Worm (Caenorhabditis elegans) whole organism, young adult: Measurements from ENCODE around the gene T28B11.1.

Source experiments
- B0336.3 ChIP-seq: fragments of 200-800 bp; sonication (Bioruptor generic); IDR thresholded peaks from 2 replicates; pipeline ENCODE4 v1.3.6; 2022; ENCODE audit warnings: missing genetic modification characterization, missing compliant biosample characterization
- C06A6.2 ChIP-seq: fragments of 200-800 bp; sonication (Bioruptor generic); conservative IDR thresholded peaks from 2 replicates; pipeline ENCODE4 v1.3.6; 2022; ENCODE audit warnings: missing genetic modification characterization, missing compliant biosample characterization
- F10E7.11 ChIP-seq: sonication (generic microtip); optimal IDR thresholded peaks from 2 replicates; lab custom pipeline; 2017; ENCODE audit warnings: mild to moderate bottlenecking, missing genetic modification characterization, moderate library complexity, missing compliant biosample characterization
- F22D6.2 ChIP-seq: sonication (generic microtip); optimal IDR thresholded peaks from 2 replicates; lab custom pipeline; 2016; ENCODE audit warnings: mild to moderate bottlenecking, missing genetic modification characterization, missing compliant biosample characterization
- F37B4.10 ChIP-seq: fragments of 200-800 bp; sonication (Bioruptor generic); IDR thresholded peaks from 2 replicates; pipeline ENCODE4 v1.3.6; 2022; ENCODE audit warnings: missing genetic modification characterization, missing compliant biosample characterization
- F39B2.1 ChIP-seq: fragments of 200-800 bp; sonication (Bioruptor generic); IDR thresholded peaks from 2 replicates; pipeline ENCODE4 v1.3.6; 2022; ENCODE audit warnings: missing genetic modification reagents, missing genetic modification characterization, missing compliant biosample characterization
- K12H6.12 ChIP-seq: fragments of 200-800 bp; sonication (Bioruptor generic); optimal IDR thresholded peaks from 2 replicates; lab custom pipeline; 2018; ENCODE audit warnings: mild to moderate bottlenecking, missing genetic modification characterization, missing compliant biosample characterization
- Y53F4B.3 ChIP-seq: fragments of 200-800 bp; sonication (Bioruptor generic); IDR thresholded peaks from 2 replicates; pipeline ENCODE4 v1.3.6; 2022; ENCODE audit warnings: missing genetic modification reagents, missing genetic modification characterization, missing compliant biosample characterization
- Y67H2A.10 ChIP-seq: fragments of 200-800 bp; sonication (Bioruptor generic); conservative IDR thresholded peaks from 2 replicates; pipeline ENCODE4 v1.3.6; 2022; ENCODE audit warnings: missing genetic modification reagents, missing genetic modification characterization, missing compliant biosample characterization
- Y79H2A.3 ChIP-seq: fragments of 200-800 bp; sonication (Bioruptor generic); conservative IDR thresholded peaks from 2 replicates; pipeline ENCODE4 v1.3.6; 2022; ENCODE audit warnings: missing genetic modification reagents, missing genetic modification characterization, missing compliant biosample characterization
- Y95B8A.8 ChIP-seq: fragments of 200-800 bp; sonication (Bioruptor generic); IDR thresholded peaks from 2 replicates; pipeline ENCODE4 v1.3.6; 2022; ENCODE audit warnings: missing genetic modification reagents, missing genetic modification characterization, missing compliant biosample characterization
- ama-1 ChIP-seq, 3 experiments: fragments of 150-350 bp in 1 of 3; sonication (generic microtip) in 2 of 3; optimal IDR thresholded peaks; 2 replicates each; lab custom pipeline; 2014 to 2018; ENCODE audit warnings: missing biosample characterization in 2 of 3, missing genetic modification characterization in 2 of 3, missing genetic modification reagents in 2 of 3
- atf-7 ChIP-seq: sonication (generic microtip); optimal IDR thresholded peaks from 2 replicates; lab custom pipeline; 2017; ENCODE audit warnings: mild to moderate bottlenecking, missing genetic modification characterization, missing compliant biosample characterization
- attf-3 ChIP-seq: fragments of 200-800 bp; sonication (Bioruptor generic); conservative IDR thresholded peaks from 2 replicates; pipeline ENCODE4 v1.3.6; 2022; ENCODE audit warnings: missing genetic modification reagents, missing genetic modification characterization, missing compliant biosample characterization
- ceh-100 ChIP-seq: fragments of 200-800 bp; sonication (Bioruptor generic); IDR thresholded peaks from 2 replicates; pipeline ENCODE4 v1.3.6; 2022; ENCODE audit warnings: missing genetic modification reagents, missing genetic modification characterization, missing compliant biosample characterization
- ceh-27 ChIP-seq: fragments of 200-800 bp; sonication (Bioruptor generic); optimal IDR thresholded peaks from 2 replicates; lab custom pipeline; 2018; ENCODE audit warnings: mild to moderate bottlenecking, missing genetic modification characterization, moderate library complexity, missing compliant biosample characterization
- ceh-58 ChIP-seq: fragments of 200-800 bp; sonication (Bioruptor generic); IDR thresholded peaks from 2 replicates; pipeline ENCODE4 v1.3.6; 2022; ENCODE audit warnings: missing genetic modification characterization, missing compliant biosample characterization
- chd-7 ChIP-seq: sonication (generic microtip); optimal IDR thresholded peaks from 2 replicates; lab custom pipeline; 2016; ENCODE audit warnings: mild to moderate bottlenecking, missing genetic modification characterization, moderate library complexity, missing compliant biosample characterization
- dpff-1 ChIP-seq: sonication (generic microtip); optimal IDR thresholded peaks from 2 replicates; lab custom pipeline; 2017; ENCODE audit warnings: mild to moderate bottlenecking, missing genetic modification characterization, missing compliant biosample characterization
- efl-1 ChIP-seq: fragments of 150-350 bp; optimal IDR thresholded peaks from 2 replicates; lab custom pipeline; 2014; ENCODE audit warnings: missing biosample characterization, missing genetic modification reagents, missing genetic modification characterization
- egl-18 ChIP-seq: fragments of 200-800 bp; sonication (Bioruptor generic); IDR thresholded peaks from 2 replicates; pipeline ENCODE4 v1.3.6; 2022; ENCODE audit warnings: missing genetic modification reagents, missing genetic modification characterization, missing compliant biosample characterization
- egrh-3 ChIP-seq: fragments of 200-800 bp; sonication (Bioruptor generic); IDR thresholded peaks from 2 replicates; pipeline ENCODE4 v1.3.6; 2022; ENCODE audit warnings: missing genetic modification reagents, missing genetic modification characterization, missing compliant biosample characterization
- ekl-4 ChIP-seq: fragments of 200-800 bp; sonication (Bioruptor generic); IDR thresholded peaks from 2 replicates; pipeline ENCODE4 v1.3.6; 2022; ENCODE audit warnings: missing genetic modification reagents, missing genetic modification characterization, missing compliant biosample characterization
- him-1 ChIP-seq: sonication (generic microtip); optimal IDR thresholded peaks from 2 replicates; lab custom pipeline; 2016; ENCODE audit warnings: missing genotype, missing genetic modification reagents, missing genetic modification characterization, missing compliant biosample characterization
- lag-1 ChIP-seq: fragments of 200-800 bp; sonication (Bioruptor generic); IDR thresholded peaks from 2 replicates; pipeline ENCODE4 v1.3.6; 2022; ENCODE audit warnings: missing genetic modification reagents, missing genetic modification characterization, missing compliant biosample characterization
- let-526 ChIP-seq: fragments of 200-800 bp; sonication (Bioruptor generic); IDR thresholded peaks from 2 replicates; pipeline ENCODE4 v1.3.6; 2022; ENCODE audit warnings: missing genetic modification reagents, missing genetic modification characterization, missing compliant biosample characterization
- lin-26 ChIP-seq: fragments of 200-800 bp; sonication (Bioruptor generic); IDR thresholded peaks from 2 replicates; pipeline ENCODE4 v1.3.6; 2022; ENCODE audit warnings: missing genetic modification reagents, missing genetic modification characterization, missing compliant biosample characterization
- lin-54 ChIP-seq: fragments of 200-800 bp; sonication (Bioruptor generic); optimal IDR thresholded peaks from 2 replicates; lab custom pipeline; 2018; ENCODE audit warnings: mild to moderate bottlenecking, missing genetic modification characterization, missing compliant biosample characterization
- lir-1 ChIP-seq: fragments of 200-800 bp; sonication (Bioruptor generic); conservative IDR thresholded peaks from 2 replicates; pipeline ENCODE4 v1.3.6; 2022; ENCODE audit warnings: missing genetic modification reagents, missing genetic modification characterization, missing compliant biosample characterization
- madf-3 ChIP-seq: fragments of 200-800 bp; sonication (Bioruptor generic); IDR thresholded peaks from 2 replicates; pipeline ENCODE4 v1.3.6; 2022; ENCODE audit warnings: missing genetic modification reagents, missing genetic modification characterization, missing compliant biosample characterization
- mcd-1 ChIP-seq: fragments of 200-800 bp; sonication (Bioruptor generic); IDR thresholded peaks from 2 replicates; pipeline ENCODE4 v1.3.6; 2022; ENCODE audit warnings: missing genetic modification reagents, missing genetic modification characterization, missing compliant biosample characterization
- pha-4 ChIP-seq: fragments of 150-350 bp; sonication (generic microtip); optimal IDR thresholded peaks from 2 replicates; lab custom pipeline; 2014; ENCODE audit warnings: missing biosample characterization, missing genetic modification reagents, missing genetic modification characterization
- repo-1 ChIP-seq: sonication (generic microtip); optimal IDR thresholded peaks from 2 replicates; lab custom pipeline; 2017; ENCODE audit warnings: mild to moderate bottlenecking, missing genetic modification characterization, missing compliant biosample characterization
- rpc-1 ChIP-seq, 2 experiments: fragments of 150-350 bp in 1 of 2; sonication (generic microtip) in 1 of 2; optimal IDR thresholded peaks; 2 replicates each; lab custom pipeline; 2014 to 2018; ENCODE audit warnings: missing biosample characterization in 1 of 2, missing genetic modification characterization in 1 of 2, missing genetic modification reagents in 1 of 2, missing genotype in 1 of 2
- sea-2 ChIP-seq: fragments of 200-800 bp; sonication (Bioruptor generic); IDR thresholded peaks from 2 replicates; pipeline ENCODE4 v1.3.6; 2022; ENCODE audit warnings: missing genetic modification characterization, missing compliant biosample characterization
- snpc-1.1 ChIP-seq: sonication (generic microtip); optimal IDR thresholded peaks from 2 replicates; lab custom pipeline; 2017; ENCODE audit warnings: missing genetic modification characterization, mild to moderate bottlenecking, missing compliant biosample characterization, antibody characterized with exemption, moderate library complexity, missing genotype, missing genetic modification reagents; ENCODE audit not compliant: insufficient read depth
- snpc-1.3 ChIP-seq: sonication (generic microtip); optimal IDR thresholded peaks from 2 replicates; lab custom pipeline; 2017; ENCODE audit warnings: missing genetic modification characterization, mild to moderate bottlenecking, missing compliant biosample characterization, antibody characterized with exemption, moderate library complexity, missing genotype, missing genetic modification reagents; ENCODE audit not compliant: insufficient read depth
- tbx-9 ChIP-seq: sonication (generic microtip); optimal IDR thresholded peaks from 2 replicates; lab custom pipeline; 2016; ENCODE audit warnings: borderline replicate concordance, missing genetic modification characterization, inconsistent platforms, missing compliant biosample characterization
- tlf-1 ChIP-seq: fragments of 200-800 bp; sonication (Bioruptor generic); optimal IDR thresholded peaks from 2 replicates; lab custom pipeline; 2018; ENCODE audit warnings: mild to moderate bottlenecking, missing genetic modification characterization, missing compliant biosample characterization
- unc-62 ChIP-seq: fragments of 150-350 bp; optimal IDR thresholded peaks from 2 replicates; lab custom pipeline; 2014; ENCODE audit warnings: missing biosample characterization, missing genetic modification reagents, missing genetic modification characterization
- zfh-2 ChIP-seq: fragments of 200-800 bp; sonication (Bioruptor generic); conservative IDR thresholded peaks from 2 replicates; pipeline ENCODE4 v1.3.6; 2022; ENCODE audit warnings: missing genetic modification reagents, missing genetic modification characterization, missing compliant biosample characterization
- ztf-18 ChIP-seq: sonication (generic microtip); optimal IDR thresholded peaks from 2 replicates; lab custom pipeline; 2016; ENCODE audit warnings: missing genotype, mild to moderate bottlenecking, missing genetic modification characterization, missing compliant biosample characterization
- ztf-22 ChIP-seq: fragments of 200-800 bp; sonication (Bioruptor generic); optimal IDR thresholded peaks from 2 replicates; lab custom pipeline; 2018; ENCODE audit warnings: mild to moderate bottlenecking, missing genetic modification characterization, moderate library complexity, missing compliant biosample characterization
- ztf-26 ChIP-seq: sonication (generic microtip); optimal IDR thresholded peaks from 2 replicates; lab custom pipeline; 2017; ENCODE audit warnings: missing genetic modification characterization, missing compliant biosample characterization
- ztf-3 ChIP-seq: fragments of 200-800 bp; sonication (Bioruptor generic); optimal IDR thresholded peaks from 2 replicates; lab custom pipeline; 2018; ENCODE audit warnings: mild to moderate bottlenecking, missing genetic modification characterization, missing compliant biosample characterization

Gene T28B11.1

DNA sequence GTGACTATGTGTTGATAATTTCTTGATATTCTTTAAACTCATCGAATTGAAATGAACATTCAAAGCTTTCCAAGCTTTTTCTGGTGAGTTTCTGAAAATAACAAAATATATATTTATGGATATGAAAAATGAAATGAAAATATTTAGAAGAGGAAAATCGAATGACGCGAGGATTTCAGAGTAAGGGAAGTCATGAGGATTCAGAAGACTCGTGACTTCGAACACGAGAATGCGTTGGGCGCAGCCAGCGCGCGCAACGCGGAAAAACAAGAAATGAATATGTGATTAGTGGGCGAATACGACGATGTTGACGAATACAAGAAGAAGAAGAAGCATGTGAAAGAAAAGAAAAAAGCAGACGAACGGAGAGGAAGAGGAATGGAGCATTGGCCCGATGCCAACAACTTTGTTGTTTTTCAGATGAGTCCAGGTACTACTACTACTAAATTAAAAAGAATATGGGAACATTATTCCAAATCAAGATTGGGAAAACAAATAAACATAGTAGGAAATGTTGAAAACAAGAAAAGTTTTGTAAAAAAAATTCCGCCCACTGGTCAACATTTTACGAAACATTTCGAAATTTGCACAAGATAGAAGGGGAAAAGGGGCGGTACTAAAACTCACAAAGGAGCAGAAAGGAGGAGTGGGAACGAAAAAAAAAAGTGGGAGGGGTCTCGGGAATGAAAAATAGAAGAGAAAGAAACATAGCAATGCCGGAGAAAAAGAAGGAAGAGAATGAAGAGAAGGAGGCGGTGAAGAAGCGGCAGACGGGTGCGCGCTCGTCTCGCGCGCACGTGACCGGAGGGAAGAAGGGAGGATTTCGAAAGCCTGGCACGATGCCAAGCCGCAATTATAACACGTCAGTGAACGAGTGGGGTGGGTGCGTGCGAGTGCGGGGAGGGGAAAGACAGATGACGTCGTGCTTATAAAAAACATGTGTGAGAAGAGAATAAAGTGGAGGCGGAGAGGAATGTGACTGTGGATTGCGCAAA, 16.8 kb downstream of the T28B11.1 start:
- TF ChIP-seq F10E7.11 (tag; lab: Kevin White, UChicago) (peak; percentile 57), repo-1 (tag; lab: Kevin White, UChicago) (peak; percentile 5), ztf-26 (tag; lab: Kevin White, UChicago) (peak; percentile 82), pha-4 (no peak), madf-3 (no peak; the same call in 1 of the 2 replicates), K12H6.12 (tag; lab: Kevin White, UChicago) (peak; percentile 98), mcd-1 (GFP tag; lab: Robert Waterston, UW) (peak; percentile 80), ztf-3 (GFP tag; lab: Kevin White, UChicago) (peak; percentile 70), F22D6.2 (tag; lab: Kevin White, UChicago) (peak; percentile 56), chd-7 (tag; lab: Kevin White, UChicago) (peak; percentile 94), Y95B8A.8 (GFP tag; lab: Robert Waterston, UW) (peak; percentile 57; the same call in 1 of the 2 replicates), him-1 (no peak), ceh-58 (no peak), lin-26 (GFP tag; lab: Robert Waterston, UW) (peak; percentile 80; the same call in 1 of the 2 replicates), ztf-18 (peak; percentile 12), unc-62 (GFP tag; lab: Kevin White, UChicago) (peak; percentile 68), ztf-22 (GFP tag; lab: Kevin White, UChicago) (peak; percentile 92), let-526 (GFP tag; lab: Robert Waterston, UW) (peak; percentile 81), tbx-9 (tag; lab: Kevin White, UChicago) (no peak), lin-54 (GFP tag; lab: Kevin White, UChicago) (peak; percentile 30), F39B2.1 (GFP tag; lab: Robert Waterston, UW) (no peak), B0336.3 (GFP tag; lab: Robert Waterston, UW) (peak; percentile 92), ama-1 (optimal IDR thresholded peaks at IDR 0.05; lab: Kevin White, UChicago) (no peak), ama-1 (GFP tag; optimal IDR thresholded peaks at IDR 0.05; lab: Kevin White, UChicago) (no peak), dpff-1 (tag; lab: Kevin White, UChicago) (no peak), F37B4.10 (GFP tag; lab: Robert Waterston, UW) (0 out of 2 replicates have a peak, but pooled peaks have one; percentile 10), zfh-2 (GFP tag; lab: Robert Waterston, UW) (peak; percentile 100), lir-1 (peak; percentile 62), ceh-100 (GFP tag; lab: Robert Waterston, UW) (peak; percentile 68), ceh-27 (GFP tag; lab: Kevin White, UChicago) (peak; percentile 95), rpc-1 (optimal IDR thresholded peaks at IDR 0.05; lab: Kevin White, UChicago) (no peak), rpc-1 (tag; optimal IDR thresholded peaks at IDR 0.05; lab: Kevin White, UChicago) (no peak), ekl-4 (GFP tag; lab: Robert Waterston, UW) (peak; percentile 84), snpc-1.1 (tag; lab: Kevin White, UChicago) (no peak), atf-7 (tag; lab: Kevin White, UChicago) (peak; percentile 92), Y53F4B.3 (GFP tag; lab: Robert Waterston, UW) (no peak), tlf-1 (peak; percentile 29), egl-18 (GFP tag; lab: Robert Waterston, UW) (peak; percentile 84), Y79H2A.3 (0 out of 2 replicates have a peak, but pooled peaks have one; percentile 53), sea-2 (GFP tag; lab: Robert Waterston, UW) (0 out of 2 replicates have a peak, but pooled peaks have one; percentile 50), attf-3 (GFP tag; lab: Robert Waterston, UW) (0 out of 2 replicates have a peak, but pooled peaks have one; percentile 43), C06A6.2 (GFP tag; lab: Robert Waterston, UW) (peak; percentile 93), Y67H2A.10 (0 out of 2 replicates have a peak, but pooled peaks have one; percentile 13), snpc-1.3 (tag; lab: Kevin White, UChicago) (no peak), efl-1 (GFP tag; lab: Kevin White, UChicago) (no peak), lag-1 (GFP tag; lab: Robert Waterston, UW) (0 out of 2 replicates have a peak, but pooled peaks have one; percentile 14), egrh-3 (GFP tag; lab: Robert Waterston, UW) (peak; percentile 94)
